Fruit fly (Drosophila melanogaster) whole organism, embryonic: ENCODE data around the gene XRCC1.

ENCODE experiments used
- CG10959 ChIP-seq: fragments of 200-800 bp; sonication (Bioruptor generic); IDR thresholded peaks from 2 replicates; pipeline ENCODE4 v1.3.6; 2022; ENCODE audit warnings: missing biosample characterization, missing genetic modification characterization
- CG11247 ChIP-seq: fragments of 200-800 bp; sonication (Bioruptor generic); IDR thresholded peaks from 2 replicates; pipeline ENCODE4 v1.3.6; 2022; ENCODE audit warnings: missing biosample characterization, missing genetic modification characterization
- CG11504 ChIP-seq: fragments of 200-800 bp; sonication (Bioruptor generic); optimal IDR thresholded peaks from 3 replicates; lab custom pipeline; 2019; ENCODE audit warnings: missing biosample characterization, mild to moderate bottlenecking, missing genetic modification characterization, moderate library complexity
- CG16779 ChIP-seq: fragments of 200-800 bp; sonication (Bioruptor generic); IDR thresholded peaks from 2 replicates; pipeline ENCODE4 v1.3.6; 2022; ENCODE audit warnings: missing biosample characterization, missing genetic modification characterization
- CG34376 ChIP-seq: fragments of 200-800 bp; sonication (Bioruptor generic); optimal IDR thresholded peaks from 2 replicates; lab custom pipeline; 2018; ENCODE audit warnings: missing biosample characterization, mild to moderate bottlenecking, missing genetic modification characterization
- CG4282 ChIP-seq: fragments of 200-800 bp; sonication (Bioruptor generic); optimal IDR thresholded peaks from 2 replicates; lab custom pipeline; 2016; ENCODE audit warnings: missing biosample characterization, missing genetic modification characterization
- CG4360 ChIP-seq: fragments of 200-800 bp; sonication (Bioruptor generic); IDR thresholded peaks from 2 replicates; pipeline ENCODE4 v1.3.6; 2022; ENCODE audit warnings: missing biosample characterization, missing genetic modification characterization
- CG43689 ChIP-seq: fragments of 200-800 bp; sonication (Bioruptor generic); IDR thresholded peaks from 2 replicates; pipeline ENCODE4 v1.3.6; 2022; ENCODE audit warnings: missing biosample characterization, missing genetic modification characterization
- CG4404 ChIP-seq: fragments of 200-800 bp; sonication (Bioruptor generic); IDR thresholded peaks from 2 replicates; pipeline ENCODE4 v1.3.6; 2022; ENCODE audit warnings: missing biosample characterization, missing genetic modification characterization
- CG6272 ChIP-seq: fragments of 200-800 bp; sonication (Bioruptor generic); IDR thresholded peaks from 2 replicates; pipeline ENCODE4 v1.3.6; 2022; ENCODE audit warnings: missing biosample characterization, missing genetic modification characterization
- CG6791 ChIP-seq: fragments of 200-800 bp; sonication (Bioruptor generic); IDR thresholded peaks from 3 replicates; pipeline ENCODE4 v1.3.6; 2022; ENCODE audit warnings: missing biosample characterization, missing genetic modification characterization; ENCODE audit not compliant: partially characterized antibody
- CG7963 ChIP-seq: fragments of 200-800 bp; sonication (Bioruptor generic); IDR thresholded peaks from 3 replicates; pipeline ENCODE4 v1.3.6; 2022; ENCODE audit warnings: missing biosample characterization, missing genetic modification characterization; ENCODE audit not compliant: partially characterized antibody
- Dfd ChIP-seq, 2 experiments: fragments of >200 bp; optimal IDR thresholded peaks; 2 replicates each; lab custom pipeline; 2017; ENCODE audit warnings: missing biosample characterization in 2 of 2, missing genetic modification characterization in 2 of 2
- Lhr ChIP-seq: fragments of 200-800 bp; sonication (Bioruptor generic); optimal IDR thresholded peaks from 3 replicates; lab custom pipeline; 2017; ENCODE audit warnings: mild to moderate bottlenecking, missing biosample characterization, missing genetic modification reagents, missing genetic modification characterization
- Max ChIP-seq: fragments of 200-800 bp; sonication (Bioruptor generic); optimal IDR thresholded peaks from 2 replicates; lab custom pipeline; 2016; ENCODE audit warnings: missing biosample characterization, mild to moderate bottlenecking, missing genetic modification characterization
- Scr ChIP-seq: fragments of 200-800 bp; sonication (Bioruptor generic); IDR thresholded peaks from 2 replicates; pipeline ENCODE4 v1.3.6; 2022; ENCODE audit warnings: missing biosample characterization, missing genetic modification characterization; ENCODE audit not compliant: partially characterized antibody
- Sox100B ChIP-seq: fragments of 200-800 bp; sonication (Bioruptor generic); optimal IDR thresholded peaks from 3 replicates; lab custom pipeline; 2018; ENCODE audit warnings: missing biosample characterization, mild to moderate bottlenecking, missing genetic modification characterization
- ara ChIP-seq: fragments of 200-800 bp; sonication (Bioruptor generic); IDR thresholded peaks from 2 replicates; pipeline ENCODE4 v1.3.6; 2022; ENCODE audit warnings: missing biosample characterization, missing genetic modification characterization
- bsh ChIP-seq, 2 experiments: fragments of 200-800 bp; sonication (Bioruptor generic); optimal IDR thresholded peaks; 2 replicates each; lab custom pipeline; 2017 to 2018; ENCODE audit warnings: mild to moderate bottlenecking in 2 of 2, missing biosample characterization in 2 of 2, missing genetic modification characterization in 2 of 2, moderate library complexity in 1 of 2
- btn ChIP-seq: fragments of 200-800 bp; sonication (Bioruptor generic); optimal IDR thresholded peaks from 2 replicates; lab custom pipeline; 2016; ENCODE audit warnings: missing biosample characterization, missing genetic modification characterization
- croc ChIP-seq: fragments of 200-800 bp; sonication (Bioruptor generic); conservative IDR thresholded peaks from 3 replicates; pipeline ENCODE4 v1.3.6; 2022; ENCODE audit warnings: missing biosample characterization, missing genetic modification characterization
- fru ChIP-seq: fragments of >200 bp; optimal IDR thresholded peaks from 2 replicates; lab custom pipeline; 2017
- gfzf ChIP-seq: fragments of 200-800 bp; sonication (Bioruptor generic); optimal IDR thresholded peaks from 2 replicates; lab custom pipeline; 2016; ENCODE audit warnings: missing biosample characterization, mild to moderate bottlenecking, missing genetic modification characterization, moderate library complexity
- grn ChIP-seq: fragments of 200-800 bp; sonication (Bioruptor generic); optimal IDR thresholded peaks from 3 replicates; lab custom pipeline; 2017; ENCODE audit warnings: missing biosample characterization, missing genetic modification characterization
- kni ChIP-seq: fragments of 200-800 bp; sonication (Bioruptor generic); optimal IDR thresholded peaks from 3 replicates; lab custom pipeline; 2017; ENCODE audit warnings: mild to moderate bottlenecking, missing biosample characterization, missing genetic modification reagents, missing genetic modification characterization
- knrl ChIP-seq: fragments of 200-800 bp; sonication (Bioruptor generic); IDR thresholded peaks from 3 replicates; pipeline ENCODE4 v1.3.6; 2022; ENCODE audit warnings: missing biosample characterization, missing genetic modification characterization; ENCODE audit not compliant: partially characterized antibody
- lmd ChIP-seq: fragments of 200-800 bp; sonication (Bioruptor generic); IDR thresholded peaks from 2 replicates; pipeline ENCODE4 v1.3.6; 2022; ENCODE audit warnings: missing biosample characterization, missing genetic modification characterization
- lov ChIP-seq, 2 experiments: fragments of 200-800 bp in 1 of 2; fragments of >200 bp in 1 of 2; sonication (Bioruptor generic) in 1 of 2; IDR thresholded peaks in 1 of 2; optimal IDR thresholded peaks in 1 of 2; 2 replicates in 1 of 2; 3 replicates in 1 of 2; pipeline versions ENCODE4 v1.3.6 to Lab custom; 2017 to 2022; ENCODE audit warnings: missing biosample characterization in 1 of 2, missing genetic modification characterization in 1 of 2
- nom ChIP-seq: fragments of 200-800 bp; sonication (Bioruptor generic); optimal IDR thresholded peaks from 2 replicates; lab custom pipeline; 2017; ENCODE audit warnings: missing biosample characterization, missing genetic modification characterization, mild to moderate bottlenecking, moderate library complexity, missing genetic modification reagents
- psq ChIP-seq: fragments of 200-800 bp; sonication (Bioruptor generic); optimal IDR thresholded peaks from 2 replicates; lab custom pipeline; 2017; ENCODE audit warnings: missing biosample characterization, missing genetic modification characterization
- sens ChIP-seq: fragments of 200-800 bp; sonication (Bioruptor generic); peaks from one replicate; lab custom pipeline; 2016; ENCODE audit warnings: missing biosample characterization, missing genetic modification characterization
- slou ChIP-seq: fragments of 200-800 bp; sonication (Bioruptor generic); optimal IDR thresholded peaks from 3 replicates; lab custom pipeline; 2016; ENCODE audit warnings: missing biosample characterization, missing genetic modification characterization
- stwl ChIP-seq: fragments of 200-800 bp; sonication (Bioruptor generic); optimal IDR thresholded peaks from 3 replicates; lab custom pipeline; 2018; ENCODE audit warnings: missing biosample characterization, mild to moderate bottlenecking, missing genetic modification characterization, moderate library complexity
- tin ChIP-seq: fragments of 200-800 bp; sonication (Bioruptor generic); optimal IDR thresholded peaks from 3 replicates; lab custom pipeline; 2016; ENCODE audit warnings: missing biosample characterization, missing genetic modification characterization
- trem ChIP-seq: fragments of 200-800 bp; optimal IDR thresholded peaks from 3 replicates; lab custom pipeline; 2019; ENCODE audit warnings: missing biosample characterization, mild to moderate bottlenecking, missing genetic modification characterization, moderate library complexity
- vnd ChIP-seq: fragments of 200-800 bp; sonication (Bioruptor generic); IDR thresholded peaks from 3 replicates; pipeline ENCODE4 v1.3.6; 2022; ENCODE audit warnings: missing biosample characterization, missing genetic modification characterization; ENCODE audit not compliant: partially characterized antibody

The XRCC1 gene

DNA sequence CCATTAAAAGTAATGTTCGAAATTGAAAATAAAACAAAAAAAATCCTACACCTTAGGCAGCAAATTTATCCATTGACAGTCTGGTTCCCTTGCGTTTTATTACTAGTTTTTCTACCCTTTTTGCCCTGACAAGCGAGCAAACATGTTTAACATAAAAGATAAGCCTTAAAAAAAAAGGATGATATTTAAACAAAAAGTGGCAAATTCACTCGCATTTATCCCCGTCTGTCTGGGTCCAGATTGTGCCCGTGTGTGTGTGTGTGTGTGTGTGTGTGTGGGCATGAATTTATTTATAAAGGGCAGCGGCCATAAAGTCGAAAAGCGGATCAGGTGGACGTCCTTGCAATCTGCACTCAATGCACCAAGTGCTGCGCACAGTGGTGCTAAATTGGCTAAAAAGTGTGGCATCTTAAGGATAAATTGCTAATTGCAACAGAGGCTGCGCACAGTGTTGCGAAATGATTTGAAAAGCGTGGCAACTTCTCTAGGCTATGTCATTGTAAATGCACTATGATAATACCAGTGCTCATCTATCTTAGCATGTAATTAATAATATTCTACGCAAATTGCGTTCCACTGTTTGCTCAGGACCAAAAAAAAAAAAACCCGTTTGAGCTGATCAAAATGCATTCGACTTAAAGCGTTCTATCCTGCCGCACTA is 28.9 kb upstream of the XRCC1 start:
- TF ChIP-seq nom (GFP tag; lab: Kevin White, UChicago) (peak; percentile 60), gfzf (GFP tag; lab: Kevin White, UChicago) (no peak), CG7963 (GFP tag; lab: Robert Waterston, UW) (0 out of 3 replicates have a peak, but pooled peaks have one; percentile 23), trem (no peak), Dfd (GFP tag; optimal IDR thresholded peaks at IDR 0.05; lab: Kevin White, UChicago) (no peak), sens (GFP tag; lab: Kevin White, UChicago) (peak; percentile 35), bsh (GFP tag; optimal IDR thresholded peaks at IDR 0.05; lab: Kevin White, UChicago) (peak in 1 of 2 experiments; percentile 26), stwl (tag; lab: Kevin White, UChicago) (peak; percentile 9), CG4282 (GFP tag; lab: Kevin White, UChicago) (no peak)

dm6 chrX:5305591-5305990 is 24.1 kb upstream of the XRCC1 start, which contains the start of gene CG3323:
Gene CG3323, minus strand, starts transcription at chrX:5305691.
- no peak for TF ChIP-seq Scr (GFP tag; lab: Robert Waterston, UW)
- no peak for TF ChIP-seq CG34376 (GFP tag; lab: Kevin White, UChicago)
- no peak for TF ChIP-seq fru (lab: Kevin White, UChicago)
- TF ChIP-seq CG16779 (GFP tag; lab: Robert Waterston, UW): no peak
- no peak for TF ChIP-seq psq (GFP tag; lab: Kevin White, UChicago)
- no peak for TF ChIP-seq ara (GFP tag; lab: Robert Waterston, UW)
- TF ChIP-seq bsh (GFP tag; optimal IDR thresholded peaks at IDR 0.05; lab: Kevin White, UChicago): no peak
- no peak for TF ChIP-seq CG11247 (GFP tag; lab: Robert Waterston, UW)
- TF ChIP-seq CG4404 (GFP tag; lab: Robert Waterston, UW): no peak
- no peak for TF ChIP-seq Max (GFP tag; lab: Kevin White, UChicago)
- no peak for TF ChIP-seq CG10959 (GFP tag; lab: Robert Waterston, UW)
- no peak for TF ChIP-seq knrl
- no peak for TF ChIP-seq CG43689

- no peak for TF ChIP-seq Lhr
- TF ChIP-seq btn: no peak
- no peak for TF ChIP-seq slou (GFP tag; lab: Kevin White, UChicago)
- no peak for TF ChIP-seq CG6791 (GFP tag; lab: Robert Waterston, UW)
- no peak for TF ChIP-seq croc (GFP tag; lab: Robert Waterston, UW)
- no peak for TF ChIP-seq vnd
- TF ChIP-seq CG11504 (tag; lab: Kevin White, UChicago): no peak
- no peak for TF ChIP-seq lov (optimal IDR thresholded peaks at IDR 0.05; lab: Kevin White, UChicago)
- TF ChIP-seq lov (GFP tag; IDR thresholded peaks at IDR 0.05; lab: Robert Waterston, UW): no peak
- no peak for TF ChIP-seq CG4360 (GFP tag; lab: Robert Waterston, UW)
- TF ChIP-seq kni: no peak
- TF ChIP-seq lmd: no peak
- no peak for TF ChIP-seq grn
- no peak for TF ChIP-seq Sox100B (GFP tag; lab: Kevin White, UChicago)
- no peak for TF ChIP-seq CG6272 (GFP tag; lab: Robert Waterston, UW)
- TF ChIP-seq tin (GFP tag; lab: Kevin White, UChicago): no peak
Measured at dm6 chrX:5307317-5307716, 22.4 kb upstream of the XRCC1 start, which contains the start of gene CG17764. Gene CG17764, minus strand, starts transcription at chrX:5307417.
